Fruit fly (Drosophila melanogaster) whole organism, embryonic: ENCODE measurements around the gene Irbp18.

Source experiments
- Awh ChIP-seq: fragments of 200-800 bp; sonication (Bioruptor generic); IDR thresholded peaks from 2 replicates; pipeline ENCODE4, ENCODE4 v1.3.6; 2022; ENCODE audit warnings: missing biosample characterization, missing genetic modification characterization
- CG10267 ChIP-seq: fragments of 200-800 bp; sonication (Bioruptor generic); optimal IDR thresholded peaks from 2 replicates; lab custom pipeline; 2018; ENCODE audit warnings: missing biosample characterization, mild to moderate bottlenecking, missing genetic modification characterization, moderate library complexity
- CG10979 ChIP-seq: fragments of 200-800 bp; sonication (Bioruptor generic); optimal IDR thresholded peaks from 2 replicates; lab custom pipeline; 2018; ENCODE audit warnings: missing biosample characterization, mild to moderate bottlenecking, missing genetic modification characterization, moderate library complexity
- CG12391 ChIP-seq: fragments of 200-800 bp; sonication (Bioruptor generic); optimal IDR thresholded peaks from 3 replicates; lab custom pipeline; 2018; ENCODE audit warnings: missing biosample characterization, mild to moderate bottlenecking, missing genetic modification characterization, moderate library complexity
- CG13424 ChIP-seq: fragments of 200-800 bp; sonication (Bioruptor generic); optimal IDR thresholded peaks from 2 replicates; lab custom pipeline; 2019; ENCODE audit warnings: missing biosample characterization, mild to moderate bottlenecking, missing genetic modification characterization, moderate library complexity
- CG14014 ChIP-seq: fragments of 200-800 bp; sonication (Bioruptor generic); IDR thresholded peaks from 2 replicates; pipeline ENCODE4 v1.3.6; 2022; ENCODE audit warnings: missing biosample characterization, missing genetic modification characterization
- CG15011 ChIP-seq: fragments of 200-800 bp; sonication (Bioruptor generic); optimal IDR thresholded peaks from 3 replicates; lab custom pipeline; 2018; ENCODE audit warnings: missing biosample characterization, mild to moderate bottlenecking, missing genetic modification characterization
- CG15073 ChIP-seq: fragments of 200-800 bp; sonication (Bioruptor generic); optimal IDR thresholded peaks from 2 replicates; lab custom pipeline; 2016; ENCODE audit warnings: missing biosample characterization, missing genetic modification characterization
- CG1602 ChIP-seq: fragments of 200-800 bp; sonication (Bioruptor generic); optimal IDR thresholded peaks from 3 replicates; lab custom pipeline; 2016; ENCODE audit warnings: missing biosample characterization, missing genetic modification characterization
- CG16779 ChIP-seq: fragments of 200-800 bp; sonication (Bioruptor generic); IDR thresholded peaks from 2 replicates; pipeline ENCODE4 v1.3.6; 2022; ENCODE audit warnings: missing biosample characterization, missing genetic modification characterization
- CG16813 ChIP-seq: fragments of 200-800 bp; sonication (Bioruptor generic); IDR thresholded peaks from 3 replicates; pipeline ENCODE4 v1.3.6; 2022; ENCODE audit warnings: missing biosample characterization, missing genetic modification characterization; ENCODE audit not compliant: partially characterized antibody
- CG30020 ChIP-seq: fragments of 200-800 bp; optimal IDR thresholded peaks from 2 replicates; lab custom pipeline; 2019; ENCODE audit warnings: missing biosample characterization, mild to moderate bottlenecking, missing genetic modification characterization, moderate library complexity
- CG4707 ChIP-seq: fragments of 200-800 bp; sonication (Bioruptor generic); optimal IDR thresholded peaks from 2 replicates; lab custom pipeline; 2018; ENCODE audit warnings: missing biosample characterization, mild to moderate bottlenecking, missing genetic modification characterization, moderate library complexity
- CG4854 ChIP-seq: fragments of 200-800 bp; sonication (Bioruptor generic); optimal IDR thresholded peaks from 2 replicates; lab custom pipeline; 2016; ENCODE audit warnings: missing biosample characterization, missing genetic modification characterization, inconsistent platforms
- CG6813 ChIP-seq: fragments of 200-800 bp; sonication (Bioruptor generic); optimal IDR thresholded peaks from 2 replicates; lab custom pipeline; 2017; ENCODE audit warnings: missing biosample characterization, missing genetic modification characterization, mild to moderate bottlenecking, moderate library complexity, missing genetic modification reagents
- CG6854 ChIP-seq: fragments of 200-800 bp; sonication (Bioruptor generic); optimal IDR thresholded peaks from 3 replicates; lab custom pipeline; 2017; ENCODE audit warnings: missing biosample characterization, mild to moderate bottlenecking, missing genetic modification characterization
- CG7372 ChIP-seq: fragments of 200-800 bp; sonication (Bioruptor generic); IDR thresholded peaks from 2 replicates; pipeline ENCODE4 v1.3.6; 2022; ENCODE audit warnings: missing biosample characterization, missing genetic modification characterization
- CG8359 ChIP-seq: fragments of 200-800 bp; sonication (Bioruptor generic); optimal IDR thresholded peaks from 2 replicates; lab custom pipeline; 2017; ENCODE audit warnings: missing biosample characterization, mild to moderate bottlenecking, missing genetic modification characterization, borderline replicate concordance
- CG9215 ChIP-seq: fragments of 200-800 bp; sonication (Bioruptor generic); IDR thresholded peaks from 2 replicates; pipeline ENCODE4 v1.3.6; 2022; ENCODE audit warnings: missing biosample characterization, missing genetic modification characterization
- Dip2 ChIP-seq: fragments of 200-800 bp; sonication (Bioruptor generic); IDR thresholded peaks from 2 replicates; pipeline ENCODE4 v1.3.6; 2022; ENCODE audit warnings: missing biosample characterization, missing genetic modification characterization
- HLH3B ChIP-seq: fragments of 200-800 bp; sonication (Bioruptor generic); IDR thresholded peaks from 2 replicates; pipeline ENCODE4 v1.3.6; 2022; ENCODE audit warnings: missing biosample characterization, missing genetic modification characterization
- Hand ChIP-seq: fragments of 200-800 bp; sonication (Bioruptor generic); optimal IDR thresholded peaks from 2 replicates; lab custom pipeline; 2017; ENCODE audit warnings: mild to moderate bottlenecking, missing biosample characterization, missing genetic modification reagents, missing genetic modification characterization
- Hr78 ChIP-seq, 2 experiments: fragments of 200-800 bp in 1 of 2; fragments of >200 bp in 1 of 2; sonication (Bioruptor generic) in 1 of 2; optimal IDR thresholded peaks; 2 replicates each; lab custom pipeline; 2017 to 2019; ENCODE audit warnings: missing biosample characterization in 2 of 2, missing genetic modification characterization in 2 of 2, mild to moderate bottlenecking in 1 of 2, moderate library complexity in 1 of 2
- Hsf ChIP-seq: fragments of 200-800 bp; sonication (Bioruptor generic); optimal IDR thresholded peaks from 3 replicates; lab custom pipeline; 2016; ENCODE audit warnings: missing biosample characterization, missing genetic modification characterization
- Lim3 ChIP-seq: fragments of 200-800 bp; sonication (Bioruptor generic); IDR thresholded peaks from 2 replicates; pipeline ENCODE4 v1.3.6; 2022; ENCODE audit warnings: missing biosample characterization, missing genetic modification characterization
- Max ChIP-seq: fragments of 200-800 bp; sonication (Bioruptor generic); optimal IDR thresholded peaks from 2 replicates; lab custom pipeline; 2016; ENCODE audit warnings: missing biosample characterization, mild to moderate bottlenecking, missing genetic modification characterization
- Mes4 ChIP-seq: fragments of 200-800 bp; sonication (Bioruptor generic); optimal IDR thresholded peaks from 2 replicates; lab custom pipeline; 2016; ENCODE audit warnings: missing biosample characterization, missing genetic modification characterization
- NC2α ChIP-seq: fragments of 200-800 bp; sonication (Bioruptor generic); optimal IDR thresholded peaks from 2 replicates; lab custom pipeline; 2016; ENCODE audit warnings: missing biosample characterization, missing genetic modification characterization
- Neu2 ChIP-seq: fragments of 200-800 bp; sonication (Bioruptor generic); optimal IDR thresholded peaks from 3 replicates; lab custom pipeline; 2016; ENCODE audit warnings: missing biosample characterization, missing genetic modification characterization, borderline replicate concordance
- Nf-YC ChIP-seq: fragments of 200-800 bp; optimal IDR thresholded peaks from 3 replicates; lab custom pipeline; 2019; ENCODE audit warnings: missing biosample characterization, mild to moderate bottlenecking, missing genetic modification characterization, moderate library complexity
- NfI ChIP-seq: fragments of 200-800 bp; sonication (Bioruptor generic); optimal IDR thresholded peaks from 3 replicates; lab custom pipeline; 2018; ENCODE audit warnings: missing biosample characterization, mild to moderate bottlenecking, missing genetic modification characterization, moderate library complexity
- Sin3A ChIP-seq: fragments of >200 bp; optimal IDR thresholded peaks from 2 replicates; lab custom pipeline; 2018
- cas ChIP-seq: fragments of 200-800 bp; sonication (Bioruptor generic); IDR thresholded peaks from 2 replicates; pipeline ENCODE4 v1.3.6; 2022; ENCODE audit warnings: missing biosample characterization, missing genetic modification characterization
- chif ChIP-seq, 2 experiments: fragments of 200-800 bp; sonication (Bioruptor generic); optimal IDR thresholded peaks; 3 replicates each; lab custom pipeline; 2016; ENCODE audit warnings: missing biosample characterization in 2 of 2, missing genetic modification characterization in 2 of 2
- chinmo ChIP-seq: fragments of 200-800 bp; sonication (Bioruptor generic); IDR thresholded peaks from 4 replicates; pipeline ENCODE4 v1.3.6; 2022; ENCODE audit warnings: missing biosample characterization, missing genetic modification characterization; ENCODE audit not compliant: partially characterized antibody
- corto ChIP-seq: fragments of 200-800 bp; sonication (Bioruptor generic); optimal IDR thresholded peaks from 2 replicates; lab custom pipeline; 2016; ENCODE audit warnings: missing biosample characterization, mild to moderate bottlenecking, missing genetic modification characterization, moderate library complexity
- crol ChIP-seq: fragments of 200-800 bp; sonication (Bioruptor generic); IDR thresholded peaks from 2 replicates; pipeline ENCODE4 v1.3.6; 2022; ENCODE audit warnings: missing biosample characterization, missing genetic modification characterization
- dmrt11E ChIP-seq: fragments of 200-800 bp; sonication (Bioruptor generic); optimal IDR thresholded peaks from 3 replicates; lab custom pipeline; 2018; ENCODE audit warnings: missing biosample characterization, mild to moderate bottlenecking, missing genetic modification characterization, moderate library complexity
- fd96Cb ChIP-seq: fragments of 200-800 bp; sonication (Bioruptor generic); optimal IDR thresholded peaks from 2 replicates; lab custom pipeline; 2018; ENCODE audit warnings: missing biosample characterization, mild to moderate bottlenecking, missing genetic modification characterization, moderate library complexity
- gro ChIP-seq: fragments of 200-800 bp; sonication (Bioruptor generic); optimal IDR thresholded peaks from 2 replicates; lab custom pipeline; 2016; ENCODE audit warnings: missing biosample characterization, missing genetic modification characterization
- hb ChIP-seq: fragments of 200-800 bp; sonication (Bioruptor generic); IDR thresholded peaks from 3 replicates; pipeline ENCODE4 v1.3.6; 2022; ENCODE audit warnings: missing biosample characterization, missing genetic modification characterization; ENCODE audit not compliant: partially characterized antibody
- hbn ChIP-seq: fragments of 200-800 bp; sonication (Bioruptor generic); IDR thresholded peaks from 2 replicates; pipeline ENCODE4 v1.3.6; 2022; ENCODE audit warnings: missing biosample characterization, missing genetic modification characterization; ENCODE audit not compliant: partially characterized antibody
- klu ChIP-seq: fragments of 200-800 bp; sonication (Bioruptor generic); IDR thresholded peaks from 2 replicates; pipeline ENCODE4 v1.3.6; 2022; ENCODE audit warnings: missing biosample characterization, missing genetic modification characterization
- luna ChIP-seq: fragments of 200-800 bp; sonication (Bioruptor generic); optimal IDR thresholded peaks from 2 replicates; lab custom pipeline; 2016; ENCODE audit warnings: missing biosample characterization, missing genetic modification characterization
- nerfin-2 ChIP-seq: fragments of 200-800 bp; sonication (Bioruptor generic); IDR thresholded peaks from 2 replicates; pipeline ENCODE4 v1.3.6; 2022; ENCODE audit warnings: missing biosample characterization, missing genetic modification characterization; ENCODE audit not compliant: partially characterized antibody
- prd ChIP-seq, 3 experiments: fragments of >200 bp in 2 of 3; fragments of 200-800 bp in 1 of 3; sonication (Bioruptor generic) in 1 of 3; optimal IDR thresholded peaks in 2 of 3; IDR thresholded peaks in 1 of 3; 2 replicates in 2 of 3; 3 replicates in 1 of 3; pipeline versions ENCODE4 v1.3.6 to Lab custom; 2017 to 2022; ENCODE audit warnings: missing biosample characterization in 1 of 3, missing genetic modification characterization in 1 of 3
- ranshi ChIP-seq: fragments of 200-800 bp; sonication (Bioruptor generic); IDR thresholded peaks from 2 replicates; pipeline ENCODE4 v1.3.6; 2022; ENCODE audit warnings: missing biosample characterization, missing genetic modification characterization
- sna ChIP-seq: fragments of 200-800 bp; sonication (Bioruptor generic); IDR thresholded peaks from 2 replicates; pipeline ENCODE4 v1.3.6; 2022; ENCODE audit warnings: missing biosample characterization, missing genetic modification characterization; ENCODE audit not compliant: partially characterized antibody
- tgo ChIP-seq: fragments of 200-800 bp; sonication (Bioruptor generic); IDR thresholded peaks from 3 replicates; pipeline ENCODE4 v1.3.6; 2022; ENCODE audit warnings: missing biosample characterization, missing genetic modification characterization
- tio ChIP-seq: fragments of 200-800 bp; sonication (Bioruptor generic); optimal IDR thresholded peaks from 2 replicates; lab custom pipeline; 2017; ENCODE audit warnings: missing biosample characterization, missing genetic modification characterization, inconsistent platforms

The Irbp18 gene

DNA sequence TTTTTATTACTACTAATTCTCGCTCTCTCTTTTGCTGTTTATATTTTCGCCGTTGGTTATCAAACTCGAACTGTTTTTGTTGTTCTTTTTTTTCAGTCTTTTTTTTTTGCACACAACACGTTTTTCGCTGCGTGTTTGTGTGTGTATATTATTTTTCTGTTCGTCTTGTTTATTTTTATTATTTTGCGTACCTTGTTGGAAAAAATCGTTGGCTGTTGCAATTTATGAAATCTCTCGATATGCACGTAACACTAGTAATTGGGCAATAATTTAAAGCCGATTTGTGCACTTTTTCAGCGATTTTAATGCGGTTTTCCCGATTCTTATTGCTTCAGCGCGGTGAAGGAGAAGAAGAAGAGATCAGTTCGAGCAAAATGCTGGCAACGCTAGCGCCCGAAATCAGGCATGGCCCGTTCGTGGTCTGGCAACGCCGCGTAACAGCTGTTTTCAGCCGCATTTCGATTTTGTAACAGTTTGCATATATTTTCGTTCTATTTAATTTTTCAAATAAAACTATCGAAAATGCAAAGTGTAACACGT, 22.5 kb upstream of the Irbp18 start, which contains the start of the genes FoxK and mRpL2 (continued):
- no peak for TF ChIP-seq Hr78 (GFP tag; optimal IDR thresholded peaks at IDR 0.05; lab: Kevin White, UChicago)
- no peak for TF ChIP-seq chinmo (GFP tag; lab: Robert Waterston, UW)
- no peak for TF ChIP-seq sna
- TF ChIP-seq Max (GFP tag; lab: Kevin White, UChicago): peak; percentile 82
- no peak for TF ChIP-seq hb (GFP tag; lab: Robert Waterston, UW)
- TF ChIP-seq Nf-YC (tag; lab: Kevin White, UChicago): no peak
- peak; percentile 29 for TF ChIP-seq CG30020 (tag; lab: Kevin White, UChicago)
- TF ChIP-seq crol (GFP tag; lab: Robert Waterston, UW): no peak; the same call in 1 of the 2 replicates
- TF ChIP-seq ranshi (GFP tag; lab: Robert Waterston, UW): no peak
- peak; percentile 18 for TF ChIP-seq gro
- TF ChIP-seq CG6813 (GFP tag; lab: Kevin White, UChicago): no peak
- TF ChIP-seq Sin3A (lab: Kevin White, UChicago): peak; percentile 72
- no peak for TF ChIP-seq CG15073 (GFP tag; lab: Kevin White, UChicago)
- TF ChIP-seq Mes4: no peak
- no peak for TF ChIP-seq CG6854 (GFP tag; lab: Kevin White, UChicago)
- TF ChIP-seq CG12391 (tag; lab: Kevin White, UChicago): no peak
- peak; percentile 39 for TF ChIP-seq CG10267 (tag; lab: Kevin White, UChicago)
- no peak for TF ChIP-seq fd96Cb
- no peak for TF ChIP-seq HLH3B (GFP tag; lab: Robert Waterston, UW)
- no peak for TF ChIP-seq CG4854 (GFP tag; lab: Kevin White, UChicago)
- TF ChIP-seq Dip2 (GFP tag; lab: Robert Waterston, UW): no peak
- TF ChIP-seq Awh (GFP tag; lab: Robert Waterston, UW): no peak
- TF ChIP-seq Hsf (GFP tag; lab: Kevin White, UChicago): no peak
- TF ChIP-seq chif (GFP tag; optimal IDR thresholded peaks at IDR 0.05; lab: Kevin White, UChicago): no peak
- TF ChIP-seq tgo (GFP tag; lab: Robert Waterston, UW): no peak
- TF ChIP-seq prd (optimal IDR thresholded peaks at IDR 0.05; lab: Kevin White, UChicago): no peak
- TF ChIP-seq prd (GFP tag; IDR thresholded peaks at IDR 0.05; lab: Robert Waterston, UW): no peak
- TF ChIP-seq klu: no peak
- no peak for TF ChIP-seq cas
- 0 out of 2 replicates have a peak, but pooled peaks have one; percentile 6 for TF ChIP-seq CG14014 (GFP tag; lab: Robert Waterston, UW)
- TF ChIP-seq Neu2 (GFP tag; lab: Kevin White, UChicago): no peak
- TF ChIP-seq corto: no peak
- no peak for TF ChIP-seq CG10979 (tag; lab: Kevin White, UChicago)
- TF ChIP-seq CG8359 (GFP tag; lab: Kevin White, UChicago): peak; percentile 80
- no peak for TF ChIP-seq tio (GFP tag; lab: Kevin White, UChicago)
- TF ChIP-seq NfI (GFP tag; lab: Kevin White, UChicago): no peak
- no peak for TF ChIP-seq dmrt11E (tag; lab: Kevin White, UChicago)
- TF ChIP-seq hbn (GFP tag; lab: Robert Waterston, UW): no peak
- no peak for TF ChIP-seq CG13424 (tag; lab: Kevin White, UChicago)
- TF ChIP-seq Hand (GFP tag; lab: Kevin White, UChicago): no peak
- no peak for TF ChIP-seq nerfin-2
- no peak for TF ChIP-seq CG16813 (GFP tag; lab: Robert Waterston, UW)
- TF ChIP-seq Lim3 (GFP tag; lab: Robert Waterston, UW): no peak
- TF ChIP-seq CG4707: no peak
- no peak for TF ChIP-seq luna
- TF ChIP-seq CG9215: no peak
- no peak for TF ChIP-seq CG15011 (GFP tag; lab: Kevin White, UChicago)
- TF ChIP-seq NC2α (GFP tag; lab: Kevin White, UChicago): no peak
- TF ChIP-seq CG7372 (GFP tag; lab: Robert Waterston, UW): no peak
- no peak for TF ChIP-seq CG1602 (GFP tag; lab: Kevin White, UChicago)
- no peak for TF ChIP-seq CG16779
